Worm (Caenorhabditis elegans) whole organism, late embryonic: ENCODE data around the gene spe-41.

Experiments
- C38D4.7 ChIP-seq: fragments of 200-800 bp; sonication (Bioruptor generic); optimal IDR thresholded peaks from 2 replicates; lab custom pipeline; 2018; ENCODE audit warnings: mild to moderate bottlenecking, missing genetic modification characterization, moderate library complexity, missing compliant biosample characterization
- F13H6.1 ChIP-seq: sonication (generic microtip); optimal IDR thresholded peaks from 2 replicates; lab custom pipeline; 2016; ENCODE audit warnings: missing genetic modification characterization, missing compliant biosample characterization
- ahr-1 ChIP-seq: sonication (generic microtip); optimal IDR thresholded peaks from 2 replicates; lab custom pipeline; 2016; ENCODE audit warnings: missing genetic modification characterization, missing compliant biosample characterization
- ceh-14 ChIP-seq: sonication (generic microtip); optimal IDR thresholded peaks from 2 replicates; lab custom pipeline; 2016; ENCODE audit warnings: missing genotype, missing genetic modification characterization, missing compliant biosample characterization
- ceh-19 ChIP-seq: fragments of 200-800 bp; sonication (Bioruptor generic); optimal IDR thresholded peaks from 2 replicates; lab custom pipeline; 2018; ENCODE audit warnings: mild to moderate bottlenecking, missing genetic modification characterization, missing compliant biosample characterization
- ceh-2 ChIP-seq: sonication (generic microtip); optimal IDR thresholded peaks from 2 replicates; lab custom pipeline; 2016; ENCODE audit warnings: missing genotype, missing genetic modification characterization, missing compliant biosample characterization
- ceh-22 ChIP-seq: sonication (generic microtip); optimal IDR thresholded peaks from 2 replicates; lab custom pipeline; 2017; ENCODE audit warnings: missing biosample characterization, missing genetic modification characterization
- ceh-24 ChIP-seq: sonication (generic microtip); optimal IDR thresholded peaks from 2 replicates; lab custom pipeline; 2016; ENCODE audit warnings: mild to moderate bottlenecking, missing genetic modification characterization, missing compliant biosample characterization
- ceh-31 ChIP-seq: sonication (generic microtip); optimal IDR thresholded peaks from 2 replicates; lab custom pipeline; 2016; ENCODE audit warnings: missing genetic modification characterization, missing compliant biosample characterization
- ceh-34 ChIP-seq: sonication (generic microtip); optimal IDR thresholded peaks from 2 replicates; lab custom pipeline; 2016; ENCODE audit warnings: mild to moderate bottlenecking, missing genetic modification characterization, missing compliant biosample characterization
- ceh-45 ChIP-seq: fragments of 200-800 bp; sonication (Bioruptor generic); IDR thresholded peaks from 2 replicates; pipeline ENCODE4 v1.3.6; 2022; ENCODE audit warnings: missing genetic modification reagents, missing genetic modification characterization, missing compliant biosample characterization
- ceh-48 ChIP-seq: sonication (generic microtip); optimal IDR thresholded peaks from 2 replicates; lab custom pipeline; 2016; ENCODE audit warnings: missing genetic modification characterization, inconsistent platforms, missing compliant biosample characterization
- che-1 ChIP-seq: sonication (generic microtip); optimal IDR thresholded peaks from 2 replicates; lab custom pipeline; 2016; ENCODE audit warnings: mild to moderate bottlenecking, missing genetic modification characterization, missing compliant biosample characterization
- elt-4 ChIP-seq: sonication (generic microtip); optimal IDR thresholded peaks from 2 replicates; lab custom pipeline; 2016; ENCODE audit warnings: missing genetic modification characterization, missing compliant biosample characterization
- eyg-1 ChIP-seq: sonication (generic microtip); optimal IDR thresholded peaks from 2 replicates; lab custom pipeline; 2016; ENCODE audit warnings: missing genotype, missing genetic modification characterization, missing compliant biosample characterization
- fkh-10 ChIP-seq: fragments of 150-350 bp; optimal IDR thresholded peaks from 2 replicates; lab custom pipeline; 2014; ENCODE audit warnings: missing biosample characterization, missing genetic modification reagents, missing genetic modification characterization
- hlh-13 ChIP-seq: fragments of 200-800 bp; sonication (Bioruptor generic); optimal IDR thresholded peaks from 2 replicates; lab custom pipeline; 2018; ENCODE audit warnings: mild to moderate bottlenecking, missing genetic modification characterization, missing compliant biosample characterization
- hlh-15 ChIP-seq: sonication (generic microtip); optimal IDR thresholded peaks from 2 replicates; lab custom pipeline; 2016; ENCODE audit warnings: missing genetic modification characterization, missing compliant biosample characterization
- hlh-30 ChIP-seq: sonication (generic microtip); optimal IDR thresholded peaks from 2 replicates; lab custom pipeline; 2017; ENCODE audit warnings: antibody characterized with exemption, missing genetic modification characterization, missing compliant biosample characterization; ENCODE audit not compliant: insufficient read depth
- hlh-6 ChIP-seq: sonication (generic microtip); optimal IDR thresholded peaks from 2 replicates; lab custom pipeline; 2016; ENCODE audit warnings: missing genotype, missing genetic modification characterization, missing compliant biosample characterization
- madf-2 ChIP-seq: sonication (generic microtip); optimal IDR thresholded peaks from 2 replicates; lab custom pipeline; 2017; ENCODE audit warnings: missing genetic modification characterization, missing compliant biosample characterization
- mec-3 ChIP-seq: sonication (generic microtip); optimal IDR thresholded peaks from 2 replicates; lab custom pipeline; 2016; ENCODE audit warnings: borderline replicate concordance, missing genetic modification characterization, missing compliant biosample characterization
- nfya-1 ChIP-seq: sonication (generic microtip); optimal IDR thresholded peaks from 2 replicates; lab custom pipeline; 2017; ENCODE audit warnings: missing genetic modification characterization, mild to moderate bottlenecking, missing compliant biosample characterization, antibody characterized with exemption, moderate library complexity
- nhr-11 ChIP-seq: fragments of 150-350 bp; optimal IDR thresholded peaks from 2 replicates; lab custom pipeline; 2014; ENCODE audit warnings: missing biosample characterization, missing genetic modification characterization
- pha-2 ChIP-seq: sonication (generic microtip); optimal IDR thresholded peaks from 2 replicates; lab custom pipeline; 2017; ENCODE audit warnings: mild to moderate bottlenecking, missing genetic modification characterization, missing compliant biosample characterization
- sox-2 ChIP-seq: fragments of 200-800 bp; sonication (Bioruptor generic); IDR thresholded peaks from 2 replicates; pipeline ENCODE4 v1.3.6; 2022; ENCODE audit warnings: missing genetic modification reagents, missing genetic modification characterization, missing compliant biosample characterization
- tbx-2 ChIP-seq: sonication (generic microtip); optimal IDR thresholded peaks from 2 replicates; lab custom pipeline; 2016; ENCODE audit warnings: missing genetic modification characterization, missing compliant biosample characterization
- tbx-7 ChIP-seq: sonication (generic microtip); optimal IDR thresholded peaks from 2 replicates; lab custom pipeline; 2016; ENCODE audit warnings: missing genotype, missing genetic modification characterization, missing compliant biosample characterization
- unc-3 ChIP-seq, 2 experiments: fragments of 200-800 bp in 1 of 2; sonication (Bioruptor generic) in 1 of 2; sonication (generic microtip) in 1 of 2; conservative IDR thresholded peaks in 1 of 2; optimal IDR thresholded peaks in 1 of 2; 2 replicates each; pipeline versions ENCODE4 v1.3.6 to Lab custom; 2016 to 2022; ENCODE audit warnings: missing compliant biosample characterization in 2 of 2, missing genetic modification characterization in 2 of 2, missing genetic modification reagents in 1 of 2
- unc-42 ChIP-seq: sonication (generic microtip); optimal IDR thresholded peaks from 2 replicates; lab custom pipeline; 2016; ENCODE audit warnings: missing genotype, missing genetic modification characterization, missing compliant biosample characterization
- zip-5 ChIP-seq: sonication (generic microtip); optimal IDR thresholded peaks from 2 replicates; lab custom pipeline; 2016; ENCODE audit warnings: missing genetic modification characterization, missing compliant biosample characterization

spe-41 gene

ce11 chrIII:3418906-3419305 lies 25.1 kb downstream of the spe-41 start:
- TF ChIP-seq ahr-1 (tag; lab: Kevin White, UChicago) (no peak), nfya-1 (peak; percentile 98)

- no peak for TF ChIP-seq ceh-2 (tag; lab: Kevin White, UChicago)
- no peak for TF ChIP-seq F13H6.1
- no peak for TF ChIP-seq hlh-15 (tag; lab: Kevin White, UChicago)
- peak; percentile 82 for TF ChIP-seq nfya-1
- TF ChIP-seq ceh-34, result no peak
- no peak for TF ChIP-seq hlh-13 (GFP tag; lab: Kevin White, UChicago)
- no peak for TF ChIP-seq che-1 (tag; lab: Kevin White, UChicago)
- no peak for TF ChIP-seq fkh-10 (GFP tag; lab: Kevin White, UChicago)
Measured at ce11 chrIII:3417453-3417852, 26.6 kb downstream of the spe-41 start.

- TF ChIP-seq ceh-2 (tag; lab: Kevin White, UChicago), result no peak
- peak; percentile 97 for TF ChIP-seq unc-42 (tag; lab: Kevin White, UChicago)
- peak; percentile 29 for TF ChIP-seq ceh-31
Measured at ce11 chrIII:3414412-3414811, 29.6 kb downstream of the spe-41 start.

- no peak for TF ChIP-seq zip-5 (tag; lab: Kevin White, UChicago)
- TF ChIP-seq mec-3 (tag; lab: Kevin White, UChicago), result no peak
- TF ChIP-seq ceh-45 (GFP tag; lab: Robert Waterston, UW), result no peak
- TF ChIP-seq tbx-7 (tag; lab: Kevin White, UChicago), result no peak
- TF ChIP-seq F13H6.1, result no peak
- TF ChIP-seq ceh-14 (tag; lab: Kevin White, UChicago), result no peak
- TF ChIP-seq ceh-22, result no peak
- TF ChIP-seq C38D4.7, result no peak
- no peak for TF ChIP-seq ahr-1 (tag; lab: Kevin White, UChicago)
- TF ChIP-seq madf-2 (tag; lab: Kevin White, UChicago), result no peak
- TF ChIP-seq ceh-34, result no peak
- no peak for TF ChIP-seq hlh-13 (GFP tag; lab: Kevin White, UChicago)
- no peak for TF ChIP-seq ceh-2 (tag; lab: Kevin White, UChicago)
- TF ChIP-seq elt-4 (tag; lab: Kevin White, UChicago), result no peak
- no peak for TF ChIP-seq ceh-19 (GFP tag; lab: Kevin White, UChicago)
- TF ChIP-seq fkh-10 (GFP tag; lab: Kevin White, UChicago), result no peak
- TF ChIP-seq pha-2 (tag; lab: Kevin White, UChicago), result no peak
Measured at ce11 chrIII:3413437-3413836, 30.6 kb downstream of the spe-41 start.

ce11 chrIII:3405535-3405934 lies 38.5 kb downstream of the spe-41 start, which contains the start of gene golg-4:
Gene golg-4 (plus strand): TSS chrIII:3405568.
- TF ChIP-seq ceh-24 (tag; lab: Kevin White, UChicago) (no peak), ceh-48 (tag; lab: Kevin White, UChicago) (peak; percentile 12)

ce11 chrIII:3404354-3404913 lies 39.6 kb downstream of the spe-41 start, which contains the start of the genes npp-9 and F59A2.5:
Gene npp-9 (minus strand): TSS chrIII:3404479.
Gene F59A2.5 (plus strand): TSS chrIII:3404863.
- peak; percentile 15 for TF ChIP-seq nfya-1
- TF ChIP-seq tbx-2 (tag; lab: Kevin White, UChicago), result peak; percentile 8
- 0 out of 2 replicates have a peak, but pooled peaks have one; percentile 6 for TF ChIP-seq unc-3 (GFP tag; conservative IDR thresholded peaks at IDR 0.05; lab: Robert Waterston, UW)
- no peak for TF ChIP-seq unc-3 (tag; optimal IDR thresholded peaks at IDR 0.05; lab: Kevin White, UChicago)
- no peak for TF ChIP-seq fkh-10 (GFP tag; lab: Kevin White, UChicago)

- TF ChIP-seq nhr-11 (no peak), hlh-15 (tag; lab: Kevin White, UChicago) (no peak), ceh-19 (GFP tag; lab: Kevin White, UChicago) (no peak), ceh-31 (no peak), mec-3 (tag; lab: Kevin White, UChicago) (no peak), eyg-1 (tag; lab: Kevin White, UChicago) (no peak), sox-2 (GFP tag; lab: Robert Waterston, UW) (no peak), hlh-30 (tag; lab: Kevin White, UChicago) (no peak), F13H6.1 (no peak), hlh-6 (tag; lab: Kevin White, UChicago) (no peak), unc-42 (tag; lab: Kevin White, UChicago) (no peak), hlh-13 (GFP tag; lab: Kevin White, UChicago) (no peak)
Measured at ce11 chrIII:3400444-3400843, 43.6 kb downstream of the spe-41 start.
